Worm (Caenorhabditis elegans) whole organism, late embryonic: ENCODE results near the gene ssq-3.

Experiments
- C08G9.2 ChIP-seq: sonication (generic microtip); optimal IDR thresholded peaks from 2 replicates; lab custom pipeline; 2016; ENCODE audit warnings: mild to moderate bottlenecking, missing genetic modification characterization, moderate library complexity, missing compliant biosample characterization
- C38D4.7 ChIP-seq: fragments of 200-800 bp; sonication (Bioruptor generic); optimal IDR thresholded peaks from 2 replicates; lab custom pipeline; 2018; ENCODE audit warnings: mild to moderate bottlenecking, missing genetic modification characterization, moderate library complexity, missing compliant biosample characterization
- F13H6.1 ChIP-seq: sonication (generic microtip); optimal IDR thresholded peaks from 2 replicates; lab custom pipeline; 2016; ENCODE audit warnings: missing genetic modification characterization, missing compliant biosample characterization
- K09A11.1 ChIP-seq: sonication (generic microtip); optimal IDR thresholded peaks from 2 replicates; lab custom pipeline; 2017; ENCODE audit warnings: antibody characterized with exemption, mild to moderate bottlenecking, missing genetic modification characterization, missing compliant biosample characterization; ENCODE audit not compliant: insufficient read depth
- T23F11.4 ChIP-seq: fragments of 200-800 bp; sonication (Bioruptor generic); optimal IDR thresholded peaks from 2 replicates; lab custom pipeline; 2018; ENCODE audit warnings: mild to moderate bottlenecking, missing genetic modification characterization, missing compliant biosample characterization
- ceh-18 ChIP-seq: sonication (generic microtip); optimal IDR thresholded peaks from 2 replicates; lab custom pipeline; 2016; ENCODE audit warnings: missing genetic modification characterization, missing compliant biosample characterization
- ceh-19 ChIP-seq: fragments of 200-800 bp; sonication (Bioruptor generic); optimal IDR thresholded peaks from 2 replicates; lab custom pipeline; 2018; ENCODE audit warnings: mild to moderate bottlenecking, missing genetic modification characterization, missing compliant biosample characterization
- ceh-30 ChIP-seq: fragments of 150-350 bp; optimal IDR thresholded peaks from 2 replicates; lab custom pipeline; 2014; ENCODE audit warnings: missing biosample characterization, missing genetic modification characterization
- ceh-48 ChIP-seq: sonication (generic microtip); optimal IDR thresholded peaks from 2 replicates; lab custom pipeline; 2016; ENCODE audit warnings: missing genetic modification characterization, inconsistent platforms, missing compliant biosample characterization
- ceh-6 ChIP-seq: fragments of 200-800 bp; sonication (Bioruptor generic); optimal IDR thresholded peaks from 2 replicates; lab custom pipeline; 2018; ENCODE audit warnings: mild to moderate bottlenecking, missing genetic modification characterization, missing compliant biosample characterization
- ceh-9 ChIP-seq: sonication (generic microtip); optimal IDR thresholded peaks from 2 replicates; lab custom pipeline; 2016; ENCODE audit warnings: mild to moderate bottlenecking, missing genetic modification characterization, inconsistent platforms, missing compliant biosample characterization
- che-1 ChIP-seq: sonication (generic microtip); optimal IDR thresholded peaks from 2 replicates; lab custom pipeline; 2016; ENCODE audit warnings: mild to moderate bottlenecking, missing genetic modification characterization, missing compliant biosample characterization
- dmd-4 ChIP-seq: sonication (generic microtip); optimal IDR thresholded peaks from 2 replicates; lab custom pipeline; 2016; ENCODE audit warnings: borderline replicate concordance, missing genetic modification characterization, missing compliant biosample characterization
- elt-4 ChIP-seq: sonication (generic microtip); optimal IDR thresholded peaks from 2 replicates; lab custom pipeline; 2016; ENCODE audit warnings: missing genetic modification characterization, missing compliant biosample characterization
- eyg-1 ChIP-seq: sonication (generic microtip); optimal IDR thresholded peaks from 2 replicates; lab custom pipeline; 2016; ENCODE audit warnings: missing genotype, missing genetic modification characterization, missing compliant biosample characterization
- fax-1 ChIP-seq: sonication (generic microtip); optimal IDR thresholded peaks from 2 replicates; lab custom pipeline; 2016; ENCODE audit warnings: missing genotype, missing genetic modification characterization, missing compliant biosample characterization
- fkh-10 ChIP-seq: fragments of 150-350 bp; optimal IDR thresholded peaks from 2 replicates; lab custom pipeline; 2014; ENCODE audit warnings: missing biosample characterization, missing genetic modification reagents, missing genetic modification characterization
- hlh-13 ChIP-seq: fragments of 200-800 bp; sonication (Bioruptor generic); optimal IDR thresholded peaks from 2 replicates; lab custom pipeline; 2018; ENCODE audit warnings: mild to moderate bottlenecking, missing genetic modification characterization, missing compliant biosample characterization
- hlh-30 ChIP-seq: sonication (generic microtip); optimal IDR thresholded peaks from 2 replicates; lab custom pipeline; 2017; ENCODE audit warnings: antibody characterized with exemption, missing genetic modification characterization, missing compliant biosample characterization; ENCODE audit not compliant: insufficient read depth
- hlh-6 ChIP-seq: sonication (generic microtip); optimal IDR thresholded peaks from 2 replicates; lab custom pipeline; 2016; ENCODE audit warnings: missing genotype, missing genetic modification characterization, missing compliant biosample characterization
- lim-6 ChIP-seq: sonication (generic microtip); optimal IDR thresholded peaks from 2 replicates; lab custom pipeline; 2016; ENCODE audit warnings: missing genetic modification characterization, missing compliant biosample characterization
- mec-3 ChIP-seq: sonication (generic microtip); optimal IDR thresholded peaks from 2 replicates; lab custom pipeline; 2016; ENCODE audit warnings: borderline replicate concordance, missing genetic modification characterization, missing compliant biosample characterization
- nfya-1 ChIP-seq: sonication (generic microtip); optimal IDR thresholded peaks from 2 replicates; lab custom pipeline; 2017; ENCODE audit warnings: missing genetic modification characterization, mild to moderate bottlenecking, missing compliant biosample characterization, antibody characterized with exemption, moderate library complexity
- nhr-11 ChIP-seq: fragments of 150-350 bp; optimal IDR thresholded peaks from 2 replicates; lab custom pipeline; 2014; ENCODE audit warnings: missing biosample characterization, missing genetic modification characterization
- npax-4 ChIP-seq: sonication (generic microtip); optimal IDR thresholded peaks from 2 replicates; lab custom pipeline; 2016; ENCODE audit warnings: missing genetic modification characterization, missing compliant biosample characterization
- pax-1 ChIP-seq: fragments of 150-350 bp; optimal IDR thresholded peaks from 2 replicates; lab custom pipeline; 2014; ENCODE audit warnings: missing biosample characterization, missing genetic modification characterization
- pha-4 ChIP-seq: fragments of 150-350 bp; optimal IDR thresholded peaks from 2 replicates; lab custom pipeline; 2018; ENCODE audit warnings: missing biosample characterization, missing genetic modification reagents, missing genetic modification characterization
- pqm-1 ChIP-seq: sonication (generic microtip); optimal IDR thresholded peaks from 2 replicates; lab custom pipeline; 2016; ENCODE audit warnings: missing genetic modification characterization, missing compliant biosample characterization
- pros-1 ChIP-seq: fragments of 150-350 bp; optimal IDR thresholded peaks from 2 replicates; lab custom pipeline; 2014; ENCODE audit warnings: missing biosample characterization, missing genetic modification reagents, missing genetic modification characterization
- ref-2 ChIP-seq: sonication (generic microtip); optimal IDR thresholded peaks from 2 replicates; lab custom pipeline; 2016; ENCODE audit warnings: missing genetic modification characterization, missing compliant biosample characterization
- rnt-1 ChIP-seq: sonication (generic microtip); optimal IDR thresholded peaks from 2 replicates; lab custom pipeline; 2016; ENCODE audit warnings: missing genetic modification characterization, missing compliant biosample characterization
- sox-4 ChIP-seq: sonication (generic microtip); optimal IDR thresholded peaks from 2 replicates; lab custom pipeline; 2017; ENCODE audit warnings: mild to moderate bottlenecking, missing genetic modification characterization, inconsistent platforms, missing compliant biosample characterization
- syd-9 ChIP-seq: sonication (generic microtip); optimal IDR thresholded peaks from 2 replicates; lab custom pipeline; 2016; ENCODE audit warnings: mild to moderate bottlenecking, missing genetic modification characterization, moderate library complexity, missing compliant biosample characterization
- tbx-7 ChIP-seq: sonication (generic microtip); optimal IDR thresholded peaks from 2 replicates; lab custom pipeline; 2016; ENCODE audit warnings: missing genotype, missing genetic modification characterization, missing compliant biosample characterization
- ttx-3 ChIP-seq: sonication (generic microtip); optimal IDR thresholded peaks from 2 replicates; lab custom pipeline; 2016; ENCODE audit warnings: missing genetic modification reagents, missing genetic modification characterization, missing compliant biosample characterization
- unc-3 ChIP-seq, 2 experiments: fragments of 200-800 bp in 1 of 2; sonication (Bioruptor generic) in 1 of 2; sonication (generic microtip) in 1 of 2; conservative IDR thresholded peaks in 1 of 2; optimal IDR thresholded peaks in 1 of 2; 2 replicates each; pipeline versions ENCODE4 v1.3.6 to Lab custom; 2016 to 2022; ENCODE audit warnings: missing compliant biosample characterization in 2 of 2, missing genetic modification characterization in 2 of 2, missing genetic modification reagents in 1 of 2
- unc-42 ChIP-seq: sonication (generic microtip); optimal IDR thresholded peaks from 2 replicates; lab custom pipeline; 2016; ENCODE audit warnings: missing genotype, missing genetic modification characterization, missing compliant biosample characterization
- unc-55 ChIP-seq: sonication (generic microtip); optimal IDR thresholded peaks from 2 replicates; lab custom pipeline; 2017; ENCODE audit warnings: missing biosample characterization, missing genetic modification reagents, missing genetic modification characterization
- unc-86 ChIP-seq: sonication (generic microtip); optimal IDR thresholded peaks from 2 replicates; lab custom pipeline; 2016; ENCODE audit warnings: missing genetic modification characterization, missing compliant biosample characterization

Gene ssq-3

DNA sequence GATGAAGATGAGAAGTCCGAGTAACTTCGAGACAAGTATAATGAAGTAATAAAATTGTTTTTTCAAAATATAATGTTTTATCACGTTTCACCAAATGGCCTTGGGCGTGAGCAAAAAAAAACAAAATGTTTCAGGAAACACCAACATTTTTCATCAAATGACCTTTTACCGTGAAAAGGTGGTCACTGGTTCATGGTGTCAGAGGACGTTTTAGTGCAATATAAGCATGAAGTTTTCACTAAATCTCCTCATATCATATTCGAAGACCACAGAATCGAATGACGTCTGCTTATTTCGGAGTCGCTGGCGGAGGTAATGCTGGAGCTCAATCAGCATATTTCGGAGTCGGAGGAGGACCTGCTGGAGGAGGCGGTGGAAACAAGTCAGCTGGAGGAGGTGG is at the start of gene ssq-3, which contains the start of gene ZC477.7:
TSS of gene ssq-3 (plus strand) at position 251 of the 400 bp plus-strand sequence.
TSS of gene ZC477.7 (minus strand) at position 101 of the 400 bp plus-strand sequence.
- TF ChIP-seq ceh-30 (tag; lab: Kevin White, UChicago) (no peak), unc-42 (tag; lab: Kevin White, UChicago) (no peak), mec-3 (tag; lab: Kevin White, UChicago) (no peak), ceh-18 (tag; lab: Kevin White, UChicago) (no peak), elt-4 (tag; lab: Kevin White, UChicago) (no peak), hlh-6 (tag; lab: Kevin White, UChicago) (no peak), che-1 (tag; lab: Kevin White, UChicago) (no peak), syd-9 (tag; lab: Kevin White, UChicago) (no peak), C08G9.2 (tag; lab: Kevin White, UChicago) (no peak), ref-2 (tag; lab: Kevin White, UChicago) (no peak), fax-1 (tag; lab: Kevin White, UChicago) (no peak), dmd-4 (no peak), ceh-9 (tag; lab: Kevin White, UChicago) (no peak), unc-55 (GFP tag; lab: Kevin White, UChicago) (no peak), pha-4 (tag; lab: Kevin White, UChicago) (no peak), pros-1 (tag; lab: Kevin White, UChicago) (no peak), unc-3 (GFP tag; conservative IDR thresholded peaks at IDR 0.05; lab: Robert Waterston, UW) (no peak), unc-3 (tag; optimal IDR thresholded peaks at IDR 0.05; lab: Kevin White, UChicago) (no peak)
- TF ChIP-seq, all 69 proteins: peak for 0

ce11 chrIV:7062697-7063096 is 48.7 kb upstream of the ssq-3 start:
- TF ChIP-seq ceh-48 (tag; lab: Kevin White, UChicago) (no peak), ttx-3 (tag; lab: Kevin White, UChicago) (no peak), rnt-1 (tag; lab: Kevin White, UChicago) (no peak), sox-4 (tag; lab: Kevin White, UChicago) (no peak), T23F11.4 (GFP tag; lab: Kevin White, UChicago) (no peak), hlh-30 (tag; lab: Kevin White, UChicago) (no peak), ceh-19 (GFP tag; lab: Kevin White, UChicago) (no peak), ceh-6 (GFP tag; lab: Kevin White, UChicago) (no peak), F13H6.1 (tag; lab: Kevin White, UChicago) (no peak), npax-4 (tag; lab: Kevin White, UChicago) (no peak), eyg-1 (tag; lab: Kevin White, UChicago) (no peak), nfya-1 (tag; lab: Kevin White, UChicago) (no peak), nhr-11 (tag; lab: Kevin White, UChicago) (no peak), pros-1 (tag; lab: Kevin White, UChicago) (no peak), unc-55 (GFP tag; lab: Kevin White, UChicago) (no peak), hlh-6 (tag; lab: Kevin White, UChicago) (no peak), pqm-1 (tag; lab: Kevin White, UChicago) (no peak)
- TF ChIP-seq, all 69 proteins: peak for 0

- TF ChIP-seq fkh-10 (no peak), ceh-6 (GFP tag; lab: Kevin White, UChicago) (no peak), T23F11.4 (GFP tag; lab: Kevin White, UChicago) (no peak), unc-86 (tag; lab: Kevin White, UChicago) (no peak), nhr-11 (tag; lab: Kevin White, UChicago) (no peak), K09A11.1 (tag; lab: Kevin White, UChicago) (no peak), syd-9 (tag; lab: Kevin White, UChicago) (no peak), hlh-13 (GFP tag; lab: Kevin White, UChicago) (no peak), pqm-1 (tag; lab: Kevin White, UChicago) (no peak), C38D4.7 (no peak), lim-6 (tag; lab: Kevin White, UChicago) (no peak), ttx-3 (tag; lab: Kevin White, UChicago) (no peak), pax-1 (tag; lab: Kevin White, UChicago) (no peak), hlh-6 (tag; lab: Kevin White, UChicago) (no peak), tbx-7 (tag; lab: Kevin White, UChicago) (no peak)
- TF ChIP-seq, all 69 proteins: peak for 0
Measured at ce11 chrIV:7065022-7065421, 46.4 kb upstream of the ssq-3 start, which contains the start of gene Y43B11AL.1. Gene Y43B11AL.1 (plus strand): TSS chrIV:7065322.
